Fruit fly (Drosophila melanogaster): Measurements from ENCODE around the gene REPTOR.
A peak's percentile ranks its signal among the peaks of the same experiment; 100 is the strongest.

The REPTOR gene

dm6 chr3R:24588829-24589638 is 6.4 kb upstream of the REPTOR start (continued):
- TF ChIP-seq HLH54F (GFP tag; optimal IDR thresholded peaks at IDR 0.05), result no peak
- no peak for TF ChIP-seq E2f2 (GFP tag; IDR thresholded peaks at IDR 0.05)
- peak; percentile 5 for TF ChIP-seq Side (GFP tag; optimal IDR thresholded peaks at IDR 0.05)
- peak; percentile 6 for TF ChIP-seq lab (GFP tag; optimal IDR thresholded peaks at IDR 0.05)
- TF ChIP-seq CG17359 (tag; optimal IDR thresholded peaks at IDR 0.05), result peak; percentile 22
- TF ChIP-seq D19A (tag; optimal IDR thresholded peaks at IDR 0.05), result no peak
- TF ChIP-seq sisA (GFP tag; IDR thresholded peaks at IDR 0.05), result no peak
- no peak for TF ChIP-seq ac (GFP tag; optimal IDR thresholded peaks at IDR 0.05)
- peak; percentile 31 for TF ChIP-seq CG12299 (tag; optimal IDR thresholded peaks at IDR 0.05)
- TF ChIP-seq CG8924 (tag; optimal IDR thresholded peaks at IDR 0.05), result peak; percentile 3
- no peak for TF ChIP-seq CG1603 (tag; optimal IDR thresholded peaks at IDR 0.05)
- TF ChIP-seq CG4854 (GFP tag; optimal IDR thresholded peaks at IDR 0.05), result no peak
- peak; percentile 8 for TF ChIP-seq CG2678 (tag; optimal IDR thresholded peaks at IDR 0.05)
- TF ChIP-seq BtbVII (GFP tag; optimal IDR thresholded peaks at IDR 0.05), result peak; percentile 49
- TF ChIP-seq cas (GFP tag; IDR thresholded peaks at IDR 0.05), result no peak
- no peak for TF ChIP-seq ERR (GFP tag; optimal IDR thresholded peaks at IDR 0.05)
- no peak for TF ChIP-seq CG33557 (GFP tag; optimal IDR thresholded peaks at IDR 0.05)
- no peak for TF ChIP-seq CG15696 (tag; optimal IDR thresholded peaks at IDR 0.05)
- TF ChIP-seq Myb (GFP tag; optimal IDR thresholded peaks at IDR 0.05), result peak; percentile 6
- TF ChIP-seq CG7987 (GFP tag; optimal IDR thresholded peaks at IDR 0.05), result peak; percentile 8
- TF ChIP-seq CG11504 (tag; optimal IDR thresholded peaks at IDR 0.05), result peak; percentile 17
- TF ChIP-seq CG6791 (GFP tag; IDR thresholded peaks at IDR 0.05; ENCODE audit: partially characterized antibody), result no peak
- peak; percentile 55 for TF ChIP-seq CTCF (GFP tag; optimal IDR thresholded peaks at IDR 0.05)
- TF ChIP-seq CG34376 (GFP tag; optimal IDR thresholded peaks at IDR 0.05), result peak; percentile 48
- peak; percentile 29 for TF ChIP-seq NC2β (GFP tag; optimal IDR thresholded peaks at IDR 0.05)
- TF ChIP-seq CG8290 (GFP tag; optimal IDR thresholded peaks at IDR 0.05), result no peak
- peak in 1 of 2 experiments; percentile 75 for TF ChIP-seq CG8290 (tag; optimal IDR thresholded peaks at IDR 0.05)
- TF ChIP-seq HLHmδ (GFP tag; optimal IDR thresholded peaks at IDR 0.05), result peak; percentile 35
- TF ChIP-seq CG6765 (GFP tag; optimal IDR thresholded peaks at IDR 0.05), result peak; percentile 29

dm6 chr3R:24586453-24586886 is 3.8 kb upstream of the REPTOR start:
- TF ChIP-seq Ravus (GFP tag; IDR thresholded peaks at IDR 0.05) (no peak), Ets97D (GFP tag; optimal IDR thresholded peaks at IDR 0.05) (peak; percentile 55), wdn (GFP tag; IDR thresholded peaks at IDR 0.05) (no peak), lbe (GFP tag; optimal IDR thresholded peaks at IDR 0.05) (peak; percentile 33), sima (GFP tag; optimal IDR thresholded peaks at IDR 0.05) (no peak), CG6683 (GFP tag; optimal IDR thresholded peaks at IDR 0.05) (peak; percentile 42), twi (tag; optimal IDR thresholded peaks at IDR 0.05) (peak; percentile 40), CoRest (tag; optimal IDR thresholded peaks at IDR 0.05) (peak; percentile 46), CG7987 (GFP tag; optimal IDR thresholded peaks at IDR 0.05) (peak; percentile 46), Doc3 (GFP tag; IDR thresholded peaks at IDR 0.05; ENCODE audit: partially characterized antibody) (no peak), CG4282 (GFP tag; optimal IDR thresholded peaks at IDR 0.05) (peak; percentile 13), CG7372 (GFP tag; IDR thresholded peaks at IDR 0.05) (no peak), psq (GFP tag; optimal IDR thresholded peaks at IDR 0.05) (peak; percentile 89), cad (GFP tag; optimal IDR thresholded peaks at IDR 0.05) (no peak), lmd (GFP tag; IDR thresholded peaks at IDR 0.05) (no peak), CG13424 (tag; optimal IDR thresholded peaks at IDR 0.05) (no peak), nom (GFP tag; optimal IDR thresholded peaks at IDR 0.05) (peak; percentile 73), tap (tag; optimal IDR thresholded peaks at IDR 0.05) (peak; percentile 1), zen (tag; optimal IDR thresholded peaks at IDR 0.05) (peak; percentile 0), CG12104 (GFP tag; optimal IDR thresholded peaks at IDR 0.05) (no peak), nerfin-1 (tag; optimal IDR thresholded peaks at IDR 0.05) (peak; percentile 83), Six4 (GFP tag; optimal IDR thresholded peaks at IDR 0.05) (no peak), CG11456 (GFP tag; IDR thresholded peaks at IDR 0.05) (no peak)
